Fruit fly (Drosophila melanogaster): ENCODE measurements around the gene Sarm.

Gene Sarm

DNA sequence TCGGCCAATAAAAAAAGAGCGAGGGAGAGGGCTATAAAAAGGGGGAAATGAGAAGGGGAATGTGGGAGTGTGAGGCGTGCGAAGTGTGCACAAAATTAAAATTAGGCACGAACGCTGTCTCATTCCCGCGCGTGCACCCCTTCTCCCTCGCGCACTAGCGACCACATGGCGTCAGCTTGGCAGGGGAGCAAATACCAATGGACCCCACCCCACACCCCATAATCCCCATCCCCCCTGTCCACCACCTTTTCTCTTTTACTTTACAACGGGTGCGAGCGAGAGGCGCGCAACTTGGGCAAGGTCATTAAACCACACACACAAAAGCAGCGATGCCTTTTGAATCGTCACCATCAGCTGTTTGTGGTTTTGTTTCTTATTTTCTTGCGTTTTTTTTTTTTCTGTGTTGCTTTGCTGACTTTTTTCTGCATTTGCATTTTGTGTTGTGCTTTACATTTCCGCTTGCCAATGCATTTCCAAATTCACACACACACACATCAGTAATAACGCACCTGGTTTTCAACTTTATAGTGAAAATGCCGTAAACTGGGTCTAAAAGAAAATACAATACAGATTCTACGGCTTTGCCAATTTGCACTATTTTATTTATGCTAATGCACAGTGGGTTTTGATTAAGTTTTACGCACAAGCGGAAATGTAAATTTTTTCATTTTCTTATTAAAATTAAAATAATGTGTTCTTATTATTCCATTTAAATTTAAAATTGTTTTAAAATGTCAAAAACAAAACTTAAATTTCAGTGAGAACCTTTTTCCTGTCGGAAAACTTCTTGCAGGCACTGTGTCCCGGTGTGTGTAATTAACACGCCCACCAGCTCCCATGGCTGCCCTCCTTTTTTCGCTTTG lies 39.2 kb upstream of the Sarm start (continued):
- TF ChIP-seq Hmr (GFP tag; optimal IDR thresholded peaks at IDR 0.05) (no peak), ind (GFP tag; optimal IDR thresholded peaks at IDR 0.05) (peak; percentile 57), ab (GFP tag; optimal IDR thresholded peaks at IDR 0.05) (no peak), Atf-2 (GFP tag; optimal IDR thresholded peaks at IDR 0.05) (no peak), CG12942 (GFP tag; optimal IDR thresholded peaks at IDR 0.05) (no peak), CG8359 (GFP tag; optimal IDR thresholded peaks at IDR 0.05; ENCODE audit: borderline replicate concordance) (no peak), Trl (optimal IDR thresholded peaks at IDR 0.05) (no peak), Trl (GFP tag; optimal IDR thresholded peaks at IDR 0.05) (no peak), bowl (GFP tag; IDR thresholded peaks at IDR 0.05) (no peak), CG17359 (tag; optimal IDR thresholded peaks at IDR 0.05) (peak; percentile 47), Deaf1 (tag; optimal IDR thresholded peaks at IDR 0.05) (peak; percentile 26), cato (GFP tag; optimal IDR thresholded peaks at IDR 0.05; ENCODE audit: borderline replicate concordance) (no peak), CG9876 (GFP tag; optimal IDR thresholded peaks at IDR 0.05) (no peak), bbx (GFP tag; IDR thresholded peaks at IDR 0.05; ENCODE audit: partially characterized antibody) (no peak), Dll (GFP tag; IDR thresholded peaks at IDR 0.05; ENCODE audit: partially characterized antibody) (no peak), Chrac-16 (GFP tag; optimal IDR thresholded peaks at IDR 0.05) (peak; percentile 1), CG34422 (GFP tag; IDR thresholded peaks at IDR 0.05) (peak; percentile 64), CG10565 (GFP tag; optimal IDR thresholded peaks at IDR 0.05) (no peak), klu (GFP tag; IDR thresholded peaks at IDR 0.05) (peak; percentile 53), dati (GFP tag; IDR thresholded peaks at IDR 0.05) (peak; percentile 34; the same call in 1 of the 2 replicates), CG1233 (GFP tag; optimal IDR thresholded peaks at IDR 0.05) (peak; percentile 43), E2f2 (GFP tag; IDR thresholded peaks at IDR 0.05) (peak; percentile 40; the same call in 1 of the 2 replicates), CkIIα-i1 (GFP tag; IDR thresholded peaks at IDR 0.05) (no peak), Rfx (GFP tag; IDR thresholded peaks at IDR 0.05) (peak; percentile 79), ssp (GFP tag; IDR thresholded peaks at IDR 0.05) (no peak), CG6254 (GFP tag; optimal IDR thresholded peaks at IDR 0.05) (no peak), CG32772 (GFP tag; IDR thresholded peaks at IDR 0.05) (no peak), wdn (GFP tag; IDR thresholded peaks at IDR 0.05) (peak; percentile 49; the same call in 1 of the 2 replicates), CG16815 (GFP tag; optimal IDR thresholded peaks at IDR 0.05) (no peak), CG11456 (GFP tag; IDR thresholded peaks at IDR 0.05) (peak; percentile 71; the same call in 2 of the 3 replicates), org-1 (GFP tag; optimal IDR thresholded peaks at IDR 0.05) (no peak), CG33557 (GFP tag; optimal IDR thresholded peaks at IDR 0.05) (no peak), CG12104 (GFP tag; optimal IDR thresholded peaks at IDR 0.05) (peak; percentile 49), CG4282 (GFP tag; optimal IDR thresholded peaks at IDR 0.05) (no peak), CG10209 (GFP tag; optimal IDR thresholded peaks at IDR 0.05) (peak; percentile 7), jigr1 (GFP tag; IDR thresholded peaks at IDR 0.05) (no peak), usp (GFP tag; optimal IDR thresholded peaks at IDR 0.05) (no peak), gcm (GFP tag; optimal IDR thresholded peaks at IDR 0.05) (no peak), D19A (tag; optimal IDR thresholded peaks at IDR 0.05) (peak; percentile 27), MTF-1 (GFP tag; optimal IDR thresholded peaks at IDR 0.05; ENCODE audit: borderline replicate concordance) (no peak), caup (GFP tag; optimal IDR thresholded peaks at IDR 0.05; ENCODE audit: severe bottlenecking) (peak; percentile 39), HLH4C (GFP tag; IDR thresholded peaks at IDR 0.05; ENCODE audit: partially characterized antibody) (no peak), CG9932 (GFP tag; IDR thresholded peaks at IDR 0.05) (peak; percentile 60), Atf6 (GFP tag; IDR thresholded peaks at IDR 0.05) (peak; percentile 64; the same call in 1 of the 2 replicates), CG17612 (GFP tag; IDR thresholded peaks at IDR 0.05) (no peak), Nf-YA (GFP tag; IDR thresholded peaks at IDR 0.05) (0 out of 2 replicates have a peak, but pooled peaks have one; percentile 23), CG7271 (tag; optimal IDR thresholded peaks at IDR 0.05) (no peak), tup (GFP tag; optimal IDR thresholded peaks at IDR 0.05) (no peak), NK7.1 (GFP tag; optimal IDR thresholded peaks at IDR 0.05) (no peak)

Data from whole organism, embryonic.